Worm (Caenorhabditis elegans): ENCODE measurements around the gene F35E8.9.

DNA sequence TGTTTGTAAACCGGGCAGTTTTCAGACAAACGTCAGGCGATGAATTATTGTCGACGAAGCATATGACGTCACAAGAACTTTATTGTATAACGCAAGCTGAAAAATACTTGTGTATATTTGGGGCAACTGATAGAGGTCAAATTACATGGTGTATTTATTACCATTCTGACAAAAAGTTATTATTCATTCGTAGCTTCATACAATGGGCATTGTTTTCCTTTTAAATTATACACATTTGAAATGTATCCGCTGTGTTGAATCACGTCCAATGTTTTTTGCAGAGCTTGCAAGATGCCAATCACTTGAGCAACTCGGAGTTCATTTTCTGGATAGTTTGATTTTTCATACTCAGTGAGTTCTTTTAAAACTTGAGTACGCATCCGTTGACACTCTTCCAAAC is 5.6 kb upstream of the F35E8.9 start, which contains the start of gene F35E8.13:
- TF ChIP-seq nhr-77 (tag; optimal IDR thresholded peaks at IDR 0.05) (no peak), ceh-8 (GFP tag; optimal IDR thresholded peaks at IDR 0.05) (no peak), ceh-63 (GFP tag; optimal IDR thresholded peaks at IDR 0.05) (no peak)
